Worm (Caenorhabditis elegans) whole organism, late embryonic: ENCODE measurements around the gene F35G12.12.

Experiments used
- C08G9.2 ChIP-seq: sonication (generic microtip); optimal IDR thresholded peaks from 2 replicates; lab custom pipeline; 2016; ENCODE audit warnings: mild to moderate bottlenecking, missing genetic modification characterization, moderate library complexity, missing compliant biosample characterization
- C38D4.7 ChIP-seq: fragments of 200-800 bp; sonication (Bioruptor generic); optimal IDR thresholded peaks from 2 replicates; lab custom pipeline; 2018; ENCODE audit warnings: mild to moderate bottlenecking, missing genetic modification characterization, moderate library complexity, missing compliant biosample characterization
- T23F11.4 ChIP-seq: fragments of 200-800 bp; sonication (Bioruptor generic); optimal IDR thresholded peaks from 2 replicates; lab custom pipeline; 2018; ENCODE audit warnings: mild to moderate bottlenecking, missing genetic modification characterization, missing compliant biosample characterization
- Y22D7AL.16 ChIP-seq: sonication (generic microtip); optimal IDR thresholded peaks from 2 replicates; lab custom pipeline; 2016; ENCODE audit warnings: missing genetic modification characterization, missing compliant biosample characterization
- ahr-1 ChIP-seq: sonication (generic microtip); optimal IDR thresholded peaks from 2 replicates; lab custom pipeline; 2016; ENCODE audit warnings: missing genetic modification characterization, missing compliant biosample characterization
- ama-1 ChIP-seq: fragments of 150-350 bp; optimal IDR thresholded peaks from 2 replicates; lab custom pipeline; 2014
- ceh-14 ChIP-seq: sonication (generic microtip); optimal IDR thresholded peaks from 2 replicates; lab custom pipeline; 2016; ENCODE audit warnings: missing genotype, missing genetic modification characterization, missing compliant biosample characterization
- ceh-18 ChIP-seq: sonication (generic microtip); optimal IDR thresholded peaks from 2 replicates; lab custom pipeline; 2016; ENCODE audit warnings: missing genetic modification characterization, missing compliant biosample characterization
- ceh-22 ChIP-seq: sonication (generic microtip); optimal IDR thresholded peaks from 2 replicates; lab custom pipeline; 2017; ENCODE audit warnings: missing biosample characterization, missing genetic modification characterization
- ceh-24 ChIP-seq: sonication (generic microtip); optimal IDR thresholded peaks from 2 replicates; lab custom pipeline; 2016; ENCODE audit warnings: mild to moderate bottlenecking, missing genetic modification characterization, missing compliant biosample characterization
- ceh-31 ChIP-seq: sonication (generic microtip); optimal IDR thresholded peaks from 2 replicates; lab custom pipeline; 2016; ENCODE audit warnings: missing genetic modification characterization, missing compliant biosample characterization
- ceh-45 ChIP-seq: fragments of 200-800 bp; sonication (Bioruptor generic); IDR thresholded peaks from 2 replicates; pipeline ENCODE4 v1.3.6; 2022; ENCODE audit warnings: missing genetic modification reagents, missing genetic modification characterization, missing compliant biosample characterization
- ceh-6 ChIP-seq: fragments of 200-800 bp; sonication (Bioruptor generic); optimal IDR thresholded peaks from 2 replicates; lab custom pipeline; 2018; ENCODE audit warnings: mild to moderate bottlenecking, missing genetic modification characterization, missing compliant biosample characterization
- ceh-9 ChIP-seq: sonication (generic microtip); optimal IDR thresholded peaks from 2 replicates; lab custom pipeline; 2016; ENCODE audit warnings: mild to moderate bottlenecking, missing genetic modification characterization, inconsistent platforms, missing compliant biosample characterization
- dmd-4 ChIP-seq: sonication (generic microtip); optimal IDR thresholded peaks from 2 replicates; lab custom pipeline; 2016; ENCODE audit warnings: borderline replicate concordance, missing genetic modification characterization, missing compliant biosample characterization
- dve-1 ChIP-seq: sonication (generic microtip); optimal IDR thresholded peaks from 2 replicates; lab custom pipeline; 2017; ENCODE audit warnings: antibody characterized with exemption, mild to moderate bottlenecking, missing genetic modification characterization, missing compliant biosample characterization
- elt-2 ChIP-seq: sonication (generic microtip); optimal IDR thresholded peaks from 2 replicates; lab custom pipeline; 2016; ENCODE audit warnings: missing genetic modification reagents, missing genetic modification characterization, missing compliant biosample characterization
- elt-4 ChIP-seq: sonication (generic microtip); optimal IDR thresholded peaks from 2 replicates; lab custom pipeline; 2016; ENCODE audit warnings: missing genetic modification characterization, missing compliant biosample characterization
- ets-4 ChIP-seq: sonication (generic microtip); optimal IDR thresholded peaks from 2 replicates; lab custom pipeline; 2016; ENCODE audit warnings: missing genetic modification characterization, missing compliant biosample characterization
- fkh-10 ChIP-seq: fragments of 150-350 bp; optimal IDR thresholded peaks from 2 replicates; lab custom pipeline; 2014; ENCODE audit warnings: missing biosample characterization, missing genetic modification reagents, missing genetic modification characterization
- hlh-13 ChIP-seq: fragments of 200-800 bp; sonication (Bioruptor generic); optimal IDR thresholded peaks from 2 replicates; lab custom pipeline; 2018; ENCODE audit warnings: mild to moderate bottlenecking, missing genetic modification characterization, missing compliant biosample characterization
- hlh-15 ChIP-seq: sonication (generic microtip); optimal IDR thresholded peaks from 2 replicates; lab custom pipeline; 2016; ENCODE audit warnings: missing genetic modification characterization, missing compliant biosample characterization
- hlh-30 ChIP-seq: sonication (generic microtip); optimal IDR thresholded peaks from 2 replicates; lab custom pipeline; 2017; ENCODE audit warnings: antibody characterized with exemption, missing genetic modification characterization, missing compliant biosample characterization; ENCODE audit not compliant: insufficient read depth
- hlh-8 ChIP-seq: sonication (generic microtip); optimal IDR thresholded peaks from 2 replicates; lab custom pipeline; 2016; ENCODE audit warnings: missing genotype, missing genetic modification characterization, missing compliant biosample characterization
- lim-6 ChIP-seq: sonication (generic microtip); optimal IDR thresholded peaks from 2 replicates; lab custom pipeline; 2016; ENCODE audit warnings: missing genetic modification characterization, missing compliant biosample characterization
- madf-2 ChIP-seq: sonication (generic microtip); optimal IDR thresholded peaks from 2 replicates; lab custom pipeline; 2017; ENCODE audit warnings: missing genetic modification characterization, missing compliant biosample characterization
- mec-3 ChIP-seq: sonication (generic microtip); optimal IDR thresholded peaks from 2 replicates; lab custom pipeline; 2016; ENCODE audit warnings: borderline replicate concordance, missing genetic modification characterization, missing compliant biosample characterization
- nfya-1 ChIP-seq: sonication (generic microtip); optimal IDR thresholded peaks from 2 replicates; lab custom pipeline; 2017; ENCODE audit warnings: missing genetic modification characterization, mild to moderate bottlenecking, missing compliant biosample characterization, antibody characterized with exemption, moderate library complexity
- nhr-232 ChIP-seq: sonication (generic microtip); optimal IDR thresholded peaks from 2 replicates; lab custom pipeline; 2016; ENCODE audit warnings: missing genetic modification characterization, missing compliant biosample characterization
- npax-4 ChIP-seq: sonication (generic microtip); optimal IDR thresholded peaks from 2 replicates; lab custom pipeline; 2016; ENCODE audit warnings: missing genetic modification characterization, missing compliant biosample characterization
- odd-2 ChIP-seq: sonication (generic microtip); optimal IDR thresholded peaks from 2 replicates; lab custom pipeline; 2017; ENCODE audit warnings: antibody characterized with exemption, mild to moderate bottlenecking, missing genetic modification characterization, missing compliant biosample characterization
- pat-9 ChIP-seq: fragments of 200-800 bp; sonication (Bioruptor generic); optimal IDR thresholded peaks from 2 replicates; lab custom pipeline; 2018; ENCODE audit warnings: mild to moderate bottlenecking, missing genetic modification characterization, moderate library complexity, missing compliant biosample characterization
- pax-1 ChIP-seq: fragments of 150-350 bp; optimal IDR thresholded peaks from 2 replicates; lab custom pipeline; 2014; ENCODE audit warnings: missing biosample characterization, missing genetic modification characterization
- pha-4 ChIP-seq: fragments of 150-350 bp; optimal IDR thresholded peaks from 2 replicates; lab custom pipeline; 2018; ENCODE audit warnings: missing biosample characterization, missing genetic modification reagents, missing genetic modification characterization
- pqm-1 ChIP-seq: sonication (generic microtip); optimal IDR thresholded peaks from 2 replicates; lab custom pipeline; 2016; ENCODE audit warnings: missing genetic modification characterization, missing compliant biosample characterization
- ref-2 ChIP-seq: sonication (generic microtip); optimal IDR thresholded peaks from 2 replicates; lab custom pipeline; 2016; ENCODE audit warnings: missing genetic modification characterization, missing compliant biosample characterization
- rnt-1 ChIP-seq: sonication (generic microtip); optimal IDR thresholded peaks from 2 replicates; lab custom pipeline; 2016; ENCODE audit warnings: missing genetic modification characterization, missing compliant biosample characterization
- sdc-2 ChIP-seq: sonication (generic microtip); optimal IDR thresholded peaks from 2 replicates; lab custom pipeline; 2016; ENCODE audit warnings: missing genotype, missing genetic modification characterization, missing compliant biosample characterization
- sox-2 ChIP-seq: fragments of 200-800 bp; sonication (Bioruptor generic); IDR thresholded peaks from 2 replicates; pipeline ENCODE4 v1.3.6; 2022; ENCODE audit warnings: missing genetic modification reagents, missing genetic modification characterization, missing compliant biosample characterization
- sox-4 ChIP-seq: sonication (generic microtip); optimal IDR thresholded peaks from 2 replicates; lab custom pipeline; 2017; ENCODE audit warnings: mild to moderate bottlenecking, missing genetic modification characterization, inconsistent platforms, missing compliant biosample characterization
- tbx-2 ChIP-seq: sonication (generic microtip); optimal IDR thresholded peaks from 2 replicates; lab custom pipeline; 2016; ENCODE audit warnings: missing genetic modification characterization, missing compliant biosample characterization
- tbx-7 ChIP-seq: sonication (generic microtip); optimal IDR thresholded peaks from 2 replicates; lab custom pipeline; 2016; ENCODE audit warnings: missing genotype, missing genetic modification characterization, missing compliant biosample characterization
- ttx-3 ChIP-seq: sonication (generic microtip); optimal IDR thresholded peaks from 2 replicates; lab custom pipeline; 2016; ENCODE audit warnings: missing genetic modification reagents, missing genetic modification characterization, missing compliant biosample characterization
- unc-55 ChIP-seq: sonication (generic microtip); optimal IDR thresholded peaks from 2 replicates; lab custom pipeline; 2017; ENCODE audit warnings: missing biosample characterization, missing genetic modification reagents, missing genetic modification characterization
- unc-86 ChIP-seq: sonication (generic microtip); optimal IDR thresholded peaks from 2 replicates; lab custom pipeline; 2016; ENCODE audit warnings: missing genetic modification characterization, missing compliant biosample characterization
- zip-5 ChIP-seq: sonication (generic microtip); optimal IDR thresholded peaks from 2 replicates; lab custom pipeline; 2016; ENCODE audit warnings: missing genetic modification characterization, missing compliant biosample characterization
- ztf-16 ChIP-seq: sonication (generic microtip); optimal IDR thresholded peaks from 2 replicates; lab custom pipeline; 2017; ENCODE audit warnings: missing genetic modification characterization, missing compliant biosample characterization

The F35G12.12 gene

ce11 chrIII:4581495-4581894 lies at the start of gene F35G12.12:
F35G12.12 (plus strand) TSS chrIII:4581795.
- TF ChIP-seq ceh-6 (GFP tag; lab: Kevin White, UChicago) (no peak), ceh-9 (tag; lab: Kevin White, UChicago) (no peak), sdc-2 (no peak), unc-86 (tag; lab: Kevin White, UChicago) (no peak), hlh-8 (tag; lab: Kevin White, UChicago) (no peak), ref-2 (tag; lab: Kevin White, UChicago) (no peak), hlh-30 (tag; lab: Kevin White, UChicago) (no peak), pat-9 (tag; lab: Kevin White, UChicago) (no peak), ceh-22 (tag; lab: Kevin White, UChicago) (no peak), ceh-18 (tag; lab: Kevin White, UChicago) (no peak), tbx-7 (tag; lab: Kevin White, UChicago) (no peak), ets-4 (tag; lab: Kevin White, UChicago) (no peak), C08G9.2 (tag; lab: Kevin White, UChicago) (no peak), lim-6 (tag; lab: Kevin White, UChicago) (no peak), ceh-14 (tag; lab: Kevin White, UChicago) (no peak), rnt-1 (tag; lab: Kevin White, UChicago) (no peak), mec-3 (tag; lab: Kevin White, UChicago) (no peak), tbx-2 (tag; lab: Kevin White, UChicago) (no peak), nfya-1 (tag; lab: Kevin White, UChicago) (no peak), nhr-232 (tag; lab: Kevin White, UChicago) (no peak)

DNA sequence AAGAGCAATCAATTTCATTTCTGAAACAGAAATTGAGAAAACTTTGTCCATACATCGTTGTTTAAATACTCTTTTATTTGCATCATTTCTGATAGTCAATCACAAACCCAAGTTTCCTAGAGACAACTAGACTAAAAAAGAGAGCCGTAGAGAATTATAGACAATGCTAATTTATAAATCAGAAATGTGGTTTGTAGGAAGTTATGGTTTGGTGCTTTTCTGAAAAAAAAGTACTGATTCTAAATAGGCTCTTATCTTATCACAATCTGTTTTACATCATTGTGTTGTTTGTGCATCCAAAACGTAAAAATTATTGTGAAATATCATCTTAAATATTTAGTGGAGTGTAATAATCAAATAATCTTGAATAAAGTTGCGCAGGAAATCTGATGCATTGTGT lies 41.0 kb upstream of the F35G12.12 start, which contains the start of gene ugt-62:
ugt-62 (minus strand) TSS at position 20 of the 400 bp plus-strand sequence.
- no peak for TF ChIP-seq nhr-232 (tag; lab: Kevin White, UChicago)
- peak; percentile 30 for TF ChIP-seq elt-2 (tag; lab: Kevin White, UChicago)
- TF ChIP-seq, all 69 proteins: peak for 1

DNA sequence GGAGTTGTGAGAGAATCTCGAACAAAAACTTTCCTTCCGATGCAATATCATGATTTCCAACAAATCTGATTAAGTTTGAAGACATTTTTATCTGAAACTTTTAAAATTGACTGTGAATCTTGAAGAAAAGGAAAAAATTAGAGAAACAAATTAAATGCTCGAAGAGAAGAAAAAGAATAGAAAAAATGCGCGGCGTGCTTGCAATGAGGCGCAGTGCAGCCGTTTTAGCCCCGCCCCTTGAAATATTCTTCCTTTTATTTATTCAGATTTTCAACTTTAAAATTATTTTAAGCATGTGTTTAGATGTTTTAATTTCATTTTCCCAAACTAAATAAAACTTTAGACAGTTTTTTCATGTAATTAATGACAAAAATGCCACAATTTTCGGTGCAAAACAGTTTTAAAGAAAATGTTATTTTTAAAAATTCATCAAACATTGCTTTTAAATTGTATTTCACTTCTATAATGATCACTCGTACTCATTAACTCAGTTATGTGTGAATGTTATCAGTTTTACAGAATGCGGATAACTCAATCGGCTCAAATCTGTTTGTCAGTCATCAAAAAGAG lies 39.1 kb upstream of the F35G12.12 start, which contains the start of the genes mrps-34 and cisd-3.1:
mrps-34 (minus strand) TSS at position 91 of the 570 bp plus-strand sequence.
cisd-3.1 (plus strand) TSS at position 520 of the 570 bp plus-strand sequence.
- no peak for TF ChIP-seq pqm-1
- no peak for TF ChIP-seq ceh-18 (tag; lab: Kevin White, UChicago)
- TF ChIP-seq C38D4.7 (GFP tag; lab: Kevin White, UChicago): no peak
- no peak for TF ChIP-seq ceh-24 (tag; lab: Kevin White, UChicago)
- peak; percentile 49 for TF ChIP-seq nfya-1 (tag; lab: Kevin White, UChicago)
- TF ChIP-seq ceh-45 (GFP tag; lab: Robert Waterston, UW): peak; percentile 35; the same call in 1 of the 2 replicates
- TF ChIP-seq Y22D7AL.16 (tag; lab: Kevin White, UChicago): no peak
- peak; percentile 41 for TF ChIP-seq nhr-232 (tag; lab: Kevin White, UChicago)
- peak; percentile 25 for TF ChIP-seq ttx-3 (tag; lab: Kevin White, UChicago)
- no peak for TF ChIP-seq T23F11.4
- no peak for TF ChIP-seq ets-4 (tag; lab: Kevin White, UChicago)
- no peak for TF ChIP-seq sox-2 (GFP tag; lab: Robert Waterston, UW)
- peak; percentile 20 for TF ChIP-seq ceh-31
- peak; percentile 66 for TF ChIP-seq elt-2 (tag; lab: Kevin White, UChicago)
- TF ChIP-seq madf-2 (tag; lab: Kevin White, UChicago): no peak
- no peak for TF ChIP-seq ahr-1
- TF ChIP-seq zip-5 (tag; lab: Kevin White, UChicago): no peak
- TF ChIP-seq ceh-9 (tag; lab: Kevin White, UChicago): no peak
- peak; percentile 2 for TF ChIP-seq sox-4 (tag; lab: Kevin White, UChicago)
- TF ChIP-seq ztf-16 (tag; lab: Kevin White, UChicago): no peak
- TF ChIP-seq pha-4: no peak
- no peak for TF ChIP-seq hlh-13 (GFP tag; lab: Kevin White, UChicago)
- TF ChIP-seq hlh-15 (tag; lab: Kevin White, UChicago): no peak
- TF ChIP-seq dve-1 (tag; lab: Kevin White, UChicago): no peak
- no peak for TF ChIP-seq ama-1 (lab: Kevin White, UChicago)
- no peak for TF ChIP-seq pax-1 (tag; lab: Kevin White, UChicago)
- no peak for TF ChIP-seq elt-4 (tag; lab: Kevin White, UChicago)
- TF ChIP-seq ceh-22 (tag; lab: Kevin White, UChicago): no peak
- TF ChIP-seq fkh-10 (GFP tag; lab: Kevin White, UChicago): no peak
- TF ChIP-seq rnt-1 (tag; lab: Kevin White, UChicago): no peak
- no peak for TF ChIP-seq odd-2
- no peak for TF ChIP-seq lim-6 (tag; lab: Kevin White, UChicago)
- TF ChIP-seq dmd-4 (tag; lab: Kevin White, UChicago): no peak
- TF ChIP-seq npax-4 (tag; lab: Kevin White, UChicago): no peak
- TF ChIP-seq sdc-2: no peak
- TF ChIP-seq unc-55 (GFP tag; lab: Kevin White, UChicago): no peak
- peak; percentile 71 for TF ChIP-seq ceh-14 (tag; lab: Kevin White, UChicago)
